Worm (Caenorhabditis elegans) whole organism, L4 larva: ENCODE results near the gene sri-51.

ENCODE experiments used
- F44E2.7 ChIP-seq: fragments of 200-800 bp; sonication (Bioruptor generic); IDR thresholded peaks from 2 replicates; pipeline ENCODE4 v2.1.2; 2022; ENCODE audit warnings: missing genetic modification characterization, missing compliant biosample characterization
- F49E8.2 ChIP-seq: sonication (generic microtip); optimal IDR thresholded peaks from 2 replicates; lab custom pipeline; 2016; ENCODE audit warnings: missing compliant biosample characterization, mild to moderate bottlenecking, missing genetic modification characterization, borderline replicate concordance
- R02D3.7 ChIP-seq: fragments of 150-350 bp; sonication (generic microtip); optimal IDR thresholded peaks from 3 replicates; lab custom pipeline; 2014; ENCODE audit warnings: missing biosample characterization, missing genetic modification characterization
- Y5F2A.4 ChIP-seq: fragments of 200-800 bp; sonication (Bioruptor generic); optimal IDR thresholded peaks from 2 replicates; lab custom pipeline; 2018; ENCODE audit warnings: mild to moderate bottlenecking, missing genetic modification characterization, missing compliant biosample characterization
- aha-1 ChIP-seq: fragments of 150-350 bp; peaks from one replicate; lab custom pipeline; 2014; ENCODE audit warnings: missing biosample characterization, missing genetic modification characterization
- ceh-20 ChIP-seq: fragments of 200-800 bp; sonication (Bioruptor generic); IDR thresholded peaks from 2 replicates; pipeline ENCODE4 v1.3.6; 2022; ENCODE audit warnings: missing genetic modification reagents, missing genetic modification characterization, missing compliant biosample characterization
- ceh-62 ChIP-seq: sonication (generic microtip); optimal IDR thresholded peaks from 2 replicates; lab custom pipeline; 2017; ENCODE audit warnings: missing biosample characterization, missing genetic modification characterization
- cey-2 ChIP-seq: sonication (generic microtip); optimal IDR thresholded peaks from 3 replicates; lab custom pipeline; 2017; ENCODE audit warnings: missing genetic modification characterization, mild to moderate bottlenecking, missing compliant biosample characterization, antibody characterized with exemption, borderline replicate concordance; ENCODE audit not compliant: insufficient read depth
- daf-12 ChIP-seq: fragments of 150-350 bp; optimal IDR thresholded peaks from 2 replicates; lab custom pipeline; 2014; ENCODE audit warnings: missing biosample characterization, missing genetic modification reagents, missing genetic modification characterization
- daf-16 ChIP-seq, 3 experiments: sonication (generic microtip); optimal IDR thresholded peaks; 2 replicates each; lab custom pipeline; 2016 to 2017; ENCODE audit warnings: missing genetic modification characterization in 3 of 3, missing genetic modification reagents in 3 of 3, mild to moderate bottlenecking in 2 of 3, missing compliant biosample characterization in 2 of 3, missing biosample characterization in 1 of 3, moderate library complexity in 1 of 3
- daf-8 ChIP-seq: fragments of 200-800 bp; sonication (Bioruptor generic); IDR thresholded peaks from 2 replicates; pipeline ENCODE4 v1.3.6; 2022; ENCODE audit warnings: missing genetic modification characterization, missing compliant biosample characterization
- dmd-6 ChIP-seq: fragments of 200-800 bp; sonication (Bioruptor generic); IDR thresholded peaks from 2 replicates; pipeline ENCODE4 v1.3.6; 2022; ENCODE audit warnings: missing genetic modification reagents, missing genetic modification characterization, missing compliant biosample characterization
- dmd-8 ChIP-seq: fragments of 200-800 bp; sonication (Bioruptor generic); IDR thresholded peaks from 2 replicates; pipeline ENCODE4 v1.3.6; 2022; ENCODE audit warnings: missing genetic modification characterization, missing compliant biosample characterization
- dpl-1 ChIP-seq: fragments of 150-350 bp; optimal IDR thresholded peaks from 2 replicates; lab custom pipeline; 2014; ENCODE audit warnings: missing biosample characterization, missing genetic modification reagents, missing genetic modification characterization
- fkh-10 ChIP-seq: fragments of 150-350 bp; optimal IDR thresholded peaks from 2 replicates; lab custom pipeline; 2014; ENCODE audit warnings: missing biosample characterization, missing genetic modification reagents, missing genetic modification characterization
- fos-1 ChIP-seq: fragments of 150-350 bp; optimal IDR thresholded peaks from 2 replicates; lab custom pipeline; 2014; ENCODE audit warnings: missing biosample characterization, missing genetic modification characterization
- hif-1 ChIP-seq, 2 experiments: sonication (generic microtip); optimal IDR thresholded peaks; 2 replicates each; lab custom pipeline; 2016 to 2017; ENCODE audit warnings: missing compliant biosample characterization in 2 of 2, missing genetic modification characterization in 2 of 2, missing genetic modification reagents in 2 of 2, missing genotype in 2 of 2, mild to moderate bottlenecking in 1 of 2
- hlh-11 ChIP-seq: fragments of 200-800 bp; sonication (Bioruptor generic); optimal IDR thresholded peaks from 2 replicates; lab custom pipeline; 2018; ENCODE audit warnings: mild to moderate bottlenecking, missing genetic modification characterization, missing compliant biosample characterization
- hmg-1.1 ChIP-seq: fragments of 200-800 bp; sonication (Bioruptor generic); IDR thresholded peaks from 2 replicates; pipeline ENCODE4 v1.3.6; 2022; ENCODE audit warnings: missing genetic modification reagents, missing genetic modification characterization, missing compliant biosample characterization
- lin-13 ChIP-seq: fragments of 150-350 bp; optimal IDR thresholded peaks from 2 replicates; lab custom pipeline; 2014; ENCODE audit warnings: missing biosample characterization, missing genetic modification reagents, missing genetic modification characterization
- lin-29 ChIP-seq: fragments of 200-800 bp; sonication (Bioruptor generic); IDR thresholded peaks from 2 replicates; pipeline ENCODE4 v1.3.6; 2022; ENCODE audit warnings: missing genetic modification reagents, missing genetic modification characterization, missing compliant biosample characterization
- lin-38 ChIP-seq: fragments of 200-800 bp; sonication (Bioruptor generic); IDR thresholded peaks from 2 replicates; pipeline ENCODE4 v1.3.6; 2022; ENCODE audit warnings: missing genetic modification reagents, missing genetic modification characterization, missing compliant biosample characterization
- lin-39 ChIP-seq: fragments of 150-350 bp; optimal IDR thresholded peaks from 2 replicates; lab custom pipeline; 2014; ENCODE audit warnings: missing biosample characterization, missing genetic modification reagents, missing genetic modification characterization
- nhr-10 ChIP-seq: fragments of 150-350 bp; optimal IDR thresholded peaks from 2 replicates; lab custom pipeline; 2014; ENCODE audit warnings: missing biosample characterization, missing genetic modification characterization
- nhr-11 ChIP-seq: fragments of 150-350 bp; optimal IDR thresholded peaks from 2 replicates; lab custom pipeline; 2014; ENCODE audit warnings: missing biosample characterization, missing genetic modification characterization
- nhr-41 ChIP-seq: fragments of 200-800 bp; sonication (Bioruptor generic); IDR thresholded peaks from 2 replicates; pipeline ENCODE4 v1.3.6; 2022; ENCODE audit warnings: missing genetic modification reagents, missing genetic modification characterization, missing compliant biosample characterization
- nhr-48 ChIP-seq: sonication (generic microtip); optimal IDR thresholded peaks from 2 replicates; lab custom pipeline; 2016; ENCODE audit warnings: mild to moderate bottlenecking, missing genetic modification characterization, missing compliant biosample characterization
- nhr-6 ChIP-seq: fragments of 150-350 bp; optimal IDR thresholded peaks from 2 replicates; lab custom pipeline; 2014; ENCODE audit warnings: missing biosample characterization, missing genetic modification characterization
- nhr-76 ChIP-seq: fragments of 150-350 bp; optimal IDR thresholded peaks from 2 replicates; lab custom pipeline; 2014; ENCODE audit warnings: missing biosample characterization, missing genetic modification characterization
- rbr-2 ChIP-seq: sonication (generic microtip); optimal IDR thresholded peaks from 2 replicates; lab custom pipeline; 2016; ENCODE audit warnings: missing genotype, missing genetic modification characterization, missing compliant biosample characterization
- skn-1 ChIP-seq: fragments of 150-350 bp; optimal IDR thresholded peaks from 2 replicates; lab custom pipeline; 2014; ENCODE audit warnings: missing biosample characterization, missing genetic modification characterization
- snpc-1.2 ChIP-seq: fragments of 200-800 bp; sonication (Bioruptor generic); IDR thresholded peaks from 2 replicates; pipeline ENCODE4 v1.3.6; 2022; ENCODE audit warnings: missing genetic modification reagents, missing genetic modification characterization, missing compliant biosample characterization
- spr-1 ChIP-seq: sonication (generic microtip); optimal IDR thresholded peaks from 2 replicates; lab custom pipeline; 2016; ENCODE audit warnings: mild to moderate bottlenecking, missing genetic modification characterization, missing compliant biosample characterization
- unc-130 ChIP-seq: sonication (generic microtip); optimal IDR thresholded peaks from 2 replicates; lab custom pipeline; 2016; ENCODE audit warnings: missing genetic modification reagents, missing genetic modification characterization, missing compliant biosample characterization
- zag-1 ChIP-seq: fragments of 150-350 bp; optimal IDR thresholded peaks from 2 replicates; lab custom pipeline; 2014; ENCODE audit warnings: missing biosample characterization, missing genetic modification characterization
- zfp-2 ChIP-seq: sonication (generic microtip); optimal IDR thresholded peaks from 2 replicates; lab custom pipeline; 2016; ENCODE audit warnings: mild to moderate bottlenecking, missing genetic modification characterization, missing compliant biosample characterization
- zfp-3 ChIP-seq: fragments of 200-800 bp; sonication (Bioruptor generic); conservative IDR thresholded peaks from 2 replicates; pipeline ENCODE4 v1.3.6; 2022; ENCODE audit warnings: missing genetic modification reagents, missing genetic modification characterization, missing compliant biosample characterization

sri-51 gene

DNA sequence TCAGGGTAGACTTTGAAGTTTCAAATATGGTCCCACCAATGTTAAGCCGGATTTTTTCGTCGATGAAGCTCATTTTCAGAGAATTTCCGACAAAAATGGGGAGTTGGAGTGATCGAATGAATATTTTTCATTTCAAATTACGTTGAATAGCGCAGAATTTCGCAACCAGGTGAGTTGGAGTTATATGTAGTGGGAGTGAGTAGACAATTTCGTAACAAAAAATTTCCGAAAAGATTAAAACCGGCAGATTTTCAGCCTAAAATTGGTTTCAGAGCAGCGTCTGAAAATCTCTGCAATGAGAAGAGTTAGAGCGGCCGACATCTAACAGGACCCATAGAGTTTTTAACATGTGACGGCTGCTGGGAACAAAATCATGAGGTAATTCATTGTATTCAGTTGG is 9.8 kb upstream of the sri-51 start, which contains the start of gene sdz-35:
TSS of gene sdz-35 (minus strand) at position 101 of the 400 bp plus-strand sequence.
- TF ChIP-seq nhr-76: no peak
- TF ChIP-seq lin-38 (GFP tag; lab: Robert Waterston, UW): no peak
- no peak for TF ChIP-seq cey-2 (tag; lab: Kevin White, UChicago)
- TF ChIP-seq hlh-11: no peak
- no peak for TF ChIP-seq dmd-6
- no peak for TF ChIP-seq unc-130 (GFP tag; lab: Kevin White, UChicago)
- TF ChIP-seq R02D3.7: no peak
- TF ChIP-seq ceh-20 (GFP tag; lab: Robert Waterston, UW): no peak
- TF ChIP-seq F49E8.2 (tag; lab: Kevin White, UChicago): no peak
- TF ChIP-seq fkh-10 (GFP tag; lab: Kevin White, UChicago): no peak
- TF ChIP-seq hif-1 (tag; optimal IDR thresholded peaks at IDR 0.05; lab: Kevin White, UChicago): no peak
- TF ChIP-seq nhr-11 (tag; lab: Kevin White, UChicago): no peak
- TF ChIP-seq, all 104 proteins: peak for 0

DNA sequence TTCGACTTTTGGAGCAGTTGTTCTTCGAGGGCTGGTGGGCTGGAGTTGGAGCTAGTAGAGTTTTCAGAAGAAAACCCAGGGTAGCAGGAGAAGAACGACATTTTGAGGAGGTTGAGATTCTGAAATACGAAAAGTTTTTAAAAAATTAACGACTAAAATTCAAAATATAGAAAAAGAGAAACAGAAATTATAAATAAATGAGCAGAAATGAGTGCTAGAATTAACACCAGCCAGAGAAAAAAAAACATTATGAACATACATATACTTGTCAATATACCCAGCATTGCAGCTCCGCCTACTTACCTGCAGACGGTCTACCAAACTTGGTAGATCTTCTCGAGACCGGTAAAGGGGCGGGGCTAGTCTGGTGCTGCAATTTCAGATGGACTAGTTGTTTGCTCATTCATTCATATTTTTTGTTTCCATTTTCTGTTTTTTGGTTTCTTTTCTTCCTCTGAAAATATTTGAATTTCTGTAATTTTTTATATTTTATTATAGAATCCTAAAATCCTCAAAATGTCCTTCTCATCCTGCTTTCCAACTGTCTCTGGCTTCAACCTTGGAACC is 7.6 kb upstream of the sri-51 start, which contains the start of the genes ZC239.20 and ZC239.21:
TSS of gene ZC239.20 (minus strand) at position 101 of the 567 bp plus-strand sequence.
TSS of gene ZC239.21 (plus strand) at position 517 of the 567 bp plus-strand sequence.
- TF ChIP-seq hmg-1.1 (GFP tag; lab: Robert Waterston, UW) (no peak), lin-29 (GFP tag; lab: Robert Waterston, UW) (no peak), nhr-76 (no peak), dmd-8 (GFP tag; lab: Robert Waterston, UW) (no peak), nhr-48 (tag; lab: Kevin White, UChicago) (no peak), hif-1 (tag; optimal IDR thresholded peaks at IDR 0.05; lab: Kevin White, UChicago) (no peak), spr-1 (no peak), snpc-1.2 (GFP tag; lab: Robert Waterston, UW) (no peak), F44E2.7 (GFP tag; lab: Robert Waterston, UW) (no peak), aha-1 (tag; lab: Kevin White, UChicago) (no peak)
- TF ChIP-seq, all 104 proteins: peak for 0

DNA sequence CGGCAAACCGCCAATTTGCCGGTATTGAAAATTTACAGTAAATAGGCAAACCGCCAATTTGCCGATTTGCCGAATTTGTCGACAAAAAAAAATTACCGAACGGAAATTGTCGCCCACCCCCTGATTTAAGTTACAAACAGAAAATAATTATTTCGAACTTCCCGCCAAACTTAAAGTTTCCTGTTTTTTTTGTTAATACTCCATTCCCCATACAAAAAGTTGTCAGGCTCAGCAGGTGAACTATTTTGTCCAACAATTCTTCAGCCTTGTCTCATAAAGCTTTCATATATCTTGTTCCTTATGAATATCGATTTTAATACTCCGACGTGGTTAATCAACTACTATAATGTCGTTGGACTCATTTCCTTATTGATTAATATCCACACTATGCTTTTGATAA is 4.5 kb upstream of the sri-51 start, which contains the start of gene sri-50:
TSS of gene sri-50 (plus strand) at position 301 of the 400 bp plus-strand sequence.
- TF ChIP-seq aha-1 (tag; lab: Kevin White, UChicago): peak; percentile 5
- no peak for TF ChIP-seq lin-13 (GFP tag; lab: Kevin White, UChicago)

DNA sequence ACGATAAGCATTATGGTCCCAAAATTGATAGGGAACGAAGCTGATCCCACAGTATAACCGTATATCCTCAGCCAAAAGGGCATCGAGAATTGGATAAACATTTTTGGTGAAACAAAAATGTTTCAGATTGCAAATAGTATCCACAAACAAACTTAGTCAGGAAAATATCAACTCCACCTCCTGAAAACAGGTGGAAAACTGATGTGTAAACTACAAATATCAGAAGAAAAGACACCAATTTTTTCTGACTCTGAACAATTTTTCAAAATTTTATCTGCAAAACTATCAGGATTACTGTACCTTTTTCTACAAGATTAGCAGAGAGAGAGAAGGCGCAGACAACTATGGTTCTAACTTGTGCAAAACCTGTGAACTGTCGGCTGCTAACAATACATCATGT is 3.6 kb upstream of the sri-51 start, which contains the start of gene sri-53:
TSS of gene sri-53 (minus strand) at position 101 of the 400 bp plus-strand sequence.
- TF ChIP-seq dpl-1 (GFP tag; lab: Kevin White, UChicago) (no peak), nhr-6 (tag; lab: Kevin White, UChicago) (no peak), zfp-3 (GFP tag; lab: Robert Waterston, UW) (no peak), nhr-10 (no peak), nhr-41 (GFP tag; lab: Robert Waterston, UW) (no peak), rbr-2 (no peak), daf-16 (GFP tag; optimal IDR thresholded peaks at IDR 0.05; lab: Kevin White, UChicago) (no peak), daf-16 (tag; optimal IDR thresholded peaks at IDR 0.05; lab: Kevin White, UChicago) (no peak), ceh-20 (GFP tag; lab: Robert Waterston, UW) (no peak), zfp-2 (tag; lab: Kevin White, UChicago) (no peak), Y5F2A.4 (GFP tag; lab: Kevin White, UChicago) (no peak), daf-8 (GFP tag; lab: Robert Waterston, UW) (no peak), ceh-62 (tag; lab: Kevin White, UChicago) (no peak), aha-1 (tag; lab: Kevin White, UChicago) (no peak), lin-39 (tag; lab: Kevin White, UChicago) (no peak), hmg-1.1 (GFP tag; lab: Robert Waterston, UW) (no peak), fos-1 (tag; lab: Kevin White, UChicago) (no peak), skn-1 (tag; lab: Kevin White, UChicago) (no peak), hlh-11 (no peak), daf-12 (tag; lab: Kevin White, UChicago) (no peak), zag-1 (tag; lab: Kevin White, UChicago) (no peak)
